Worm (Caenorhabditis elegans) whole organism, late embryonic: ENCODE measurements around the gene srt-17.

Experiments
- K09A11.1 ChIP-seq: sonication (generic microtip); optimal IDR thresholded peaks from 2 replicates; lab custom pipeline; 2017; ENCODE audit warnings: antibody characterized with exemption, mild to moderate bottlenecking, missing genetic modification characterization, missing compliant biosample characterization; ENCODE audit not compliant: insufficient read depth
- T23F11.4 ChIP-seq: fragments of 200-800 bp; sonication (Bioruptor generic); optimal IDR thresholded peaks from 2 replicates; lab custom pipeline; 2018; ENCODE audit warnings: mild to moderate bottlenecking, missing genetic modification characterization, missing compliant biosample characterization
- ceh-19 ChIP-seq: fragments of 200-800 bp; sonication (Bioruptor generic); optimal IDR thresholded peaks from 2 replicates; lab custom pipeline; 2018; ENCODE audit warnings: mild to moderate bottlenecking, missing genetic modification characterization, missing compliant biosample characterization
- ceh-22 ChIP-seq: sonication (generic microtip); optimal IDR thresholded peaks from 2 replicates; lab custom pipeline; 2017; ENCODE audit warnings: missing biosample characterization, missing genetic modification characterization
- ceh-31 ChIP-seq: sonication (generic microtip); optimal IDR thresholded peaks from 2 replicates; lab custom pipeline; 2016; ENCODE audit warnings: missing genetic modification characterization, missing compliant biosample characterization
- ceh-45 ChIP-seq: fragments of 200-800 bp; sonication (Bioruptor generic); IDR thresholded peaks from 2 replicates; pipeline ENCODE4 v1.3.6; 2022; ENCODE audit warnings: missing genetic modification reagents, missing genetic modification characterization, missing compliant biosample characterization
- ceh-48 ChIP-seq: sonication (generic microtip); optimal IDR thresholded peaks from 2 replicates; lab custom pipeline; 2016; ENCODE audit warnings: missing genetic modification characterization, inconsistent platforms, missing compliant biosample characterization
- ceh-9 ChIP-seq: sonication (generic microtip); optimal IDR thresholded peaks from 2 replicates; lab custom pipeline; 2016; ENCODE audit warnings: mild to moderate bottlenecking, missing genetic modification characterization, inconsistent platforms, missing compliant biosample characterization
- elt-2 ChIP-seq: sonication (generic microtip); optimal IDR thresholded peaks from 2 replicates; lab custom pipeline; 2016; ENCODE audit warnings: missing genetic modification reagents, missing genetic modification characterization, missing compliant biosample characterization
- fax-1 ChIP-seq: sonication (generic microtip); optimal IDR thresholded peaks from 2 replicates; lab custom pipeline; 2016; ENCODE audit warnings: missing genotype, missing genetic modification characterization, missing compliant biosample characterization
- fkh-6 ChIP-seq: sonication (generic microtip); optimal IDR thresholded peaks from 2 replicates; lab custom pipeline; 2016; ENCODE audit warnings: missing genetic modification characterization, missing compliant biosample characterization
- gmeb-2 ChIP-seq: sonication (generic microtip); optimal IDR thresholded peaks from 2 replicates; lab custom pipeline; 2016; ENCODE audit warnings: missing genetic modification characterization, inconsistent platforms, missing compliant biosample characterization
- hlh-30 ChIP-seq: sonication (generic microtip); optimal IDR thresholded peaks from 2 replicates; lab custom pipeline; 2017; ENCODE audit warnings: antibody characterized with exemption, missing genetic modification characterization, missing compliant biosample characterization; ENCODE audit not compliant: insufficient read depth
- hlh-6 ChIP-seq: sonication (generic microtip); optimal IDR thresholded peaks from 2 replicates; lab custom pipeline; 2016; ENCODE audit warnings: missing genotype, missing genetic modification characterization, missing compliant biosample characterization
- nhr-11 ChIP-seq: fragments of 150-350 bp; optimal IDR thresholded peaks from 2 replicates; lab custom pipeline; 2014; ENCODE audit warnings: missing biosample characterization, missing genetic modification characterization
- nhr-232 ChIP-seq: sonication (generic microtip); optimal IDR thresholded peaks from 2 replicates; lab custom pipeline; 2016; ENCODE audit warnings: missing genetic modification characterization, missing compliant biosample characterization
- sox-2 ChIP-seq: fragments of 200-800 bp; sonication (Bioruptor generic); IDR thresholded peaks from 2 replicates; pipeline ENCODE4 v1.3.6; 2022; ENCODE audit warnings: missing genetic modification reagents, missing genetic modification characterization, missing compliant biosample characterization
- tbx-2 ChIP-seq: sonication (generic microtip); optimal IDR thresholded peaks from 2 replicates; lab custom pipeline; 2016; ENCODE audit warnings: missing genetic modification characterization, missing compliant biosample characterization
- tbx-7 ChIP-seq: sonication (generic microtip); optimal IDR thresholded peaks from 2 replicates; lab custom pipeline; 2016; ENCODE audit warnings: missing genotype, missing genetic modification characterization, missing compliant biosample characterization
- ttx-3 ChIP-seq: sonication (generic microtip); optimal IDR thresholded peaks from 2 replicates; lab custom pipeline; 2016; ENCODE audit warnings: missing genetic modification reagents, missing genetic modification characterization, missing compliant biosample characterization
- zip-5 ChIP-seq: sonication (generic microtip); optimal IDR thresholded peaks from 2 replicates; lab custom pipeline; 2016; ENCODE audit warnings: missing genetic modification characterization, missing compliant biosample characterization

srt-17 gene

ce11 chrV:581616-582015, 43.2 kb downstream of the srt-17 start, which contains the start of gene nstp-7:
Gene nstp-7 (plus strand): TSS chrV:581916.
- no peak for TF ChIP-seq hlh-30 (tag; lab: Kevin White, UChicago)
- no peak for TF ChIP-seq hlh-6 (tag; lab: Kevin White, UChicago)
- no peak for TF ChIP-seq T23F11.4 (GFP tag; lab: Kevin White, UChicago)
- no peak for TF ChIP-seq ceh-45
- TF ChIP-seq fax-1 = no peak
- no peak for TF ChIP-seq tbx-2 (tag; lab: Kevin White, UChicago)
- TF ChIP-seq ceh-31 = no peak
- TF ChIP-seq zip-5 (tag; lab: Kevin White, UChicago) = no peak
- TF ChIP-seq sox-2 (GFP tag; lab: Robert Waterston, UW) = no peak
- TF ChIP-seq, all 69 proteins: peak for 0

- TF ChIP-seq nhr-232 (no peak), gmeb-2 (no peak), tbx-2 (tag; lab: Kevin White, UChicago) (no peak), hlh-6 (tag; lab: Kevin White, UChicago) (no peak), ceh-19 (GFP tag; lab: Kevin White, UChicago) (no peak)
- TF ChIP-seq, all 69 proteins: peak for 0
Observed at ce11 chrV:578977-579376, 45.8 kb downstream of the srt-17 start, which contains the start of gene K06H6.4. Gene K06H6.4 (plus strand): TSS chrV:579277.

DNA sequence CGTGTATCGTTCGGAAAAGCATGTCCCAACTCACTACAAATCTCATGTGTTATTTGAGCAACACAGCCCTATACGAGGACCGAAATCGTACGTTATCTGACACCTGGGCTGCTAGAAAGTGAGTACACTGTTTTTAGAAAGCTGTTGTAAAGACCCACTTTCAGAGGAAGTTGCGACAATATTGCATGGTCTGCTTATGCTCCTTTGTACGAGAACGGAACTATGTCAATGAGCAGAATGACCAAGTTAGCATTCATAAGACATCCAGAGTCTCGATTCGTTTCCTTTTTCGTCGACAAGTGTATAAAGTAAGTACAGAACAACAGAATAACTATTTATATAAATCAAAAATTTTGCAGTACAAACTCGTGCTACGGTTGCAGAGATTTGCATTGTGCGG, 47.9 kb downstream of the srt-17 start:
- TF ChIP-seq nhr-232 = no peak
- TF ChIP-seq fkh-6 = no peak

DNA sequence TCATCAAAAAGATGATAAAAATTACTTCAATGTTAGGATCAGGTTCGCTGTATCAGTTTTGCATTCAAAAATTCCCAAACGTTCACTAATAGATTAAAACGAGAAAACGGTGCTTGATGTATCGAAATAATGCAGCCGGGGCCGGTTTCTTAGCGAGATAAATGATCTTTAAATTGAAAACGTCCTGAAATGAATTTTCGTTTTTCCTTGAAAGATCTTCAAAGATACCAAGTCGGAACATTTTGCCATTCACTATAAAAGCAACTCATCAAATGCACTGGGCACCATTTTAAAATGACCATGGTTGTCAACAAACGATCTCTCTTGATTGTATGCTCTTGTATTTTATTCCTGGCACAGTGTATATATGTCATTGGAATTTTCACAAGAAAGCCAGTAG, 48.8 kb downstream of the srt-17 start, which contains the start of gene K06H6.5:
TSS of gene K06H6.5 (plus strand) at position 301 of the 400 bp plus-strand sequence.
- TF ChIP-seq K09A11.1 (tag; lab: Kevin White, UChicago) (no peak), ceh-9 (tag; lab: Kevin White, UChicago) (no peak), nhr-11 (tag; lab: Kevin White, UChicago) (no peak), zip-5 (tag; lab: Kevin White, UChicago) (no peak), hlh-6 (tag; lab: Kevin White, UChicago) (no peak), ceh-48 (tag; lab: Kevin White, UChicago) (no peak), tbx-7 (tag; lab: Kevin White, UChicago) (no peak), elt-2 (tag; lab: Kevin White, UChicago) (no peak), ceh-22 (tag; lab: Kevin White, UChicago) (no peak)

ce11 chrV:574639-575038, 50.2 kb downstream of the srt-17 start, which contains the start of gene C14C6.13:
Gene C14C6.13 (minus strand): TSS chrV:574739.
- TF ChIP-seq ttx-3 (tag; lab: Kevin White, UChicago) = no peak
